Fruit fly (Drosophila melanogaster): ENCODE data around the gene Idh3a.

dm6 chrX:19494830-19495610 is 26.6 kb downstream of the Idh3a start, which contains the start of the genes ksh, CG14200 and Pfrx:
- TF ChIP-seq ttk (optimal IDR thresholded peaks at IDR 0.05) = no peak
- TF ChIP-seq h (optimal IDR thresholded peaks at IDR 0.05) = no peak
- no peak for TF ChIP-seq psq (optimal IDR thresholded peaks at IDR 0.05)
